Worm (Caenorhabditis elegans) whole organism, early embryonic: Measurements from ENCODE around the gene T19D12.2.

Experiments used
- B0310.2 ChIP-seq: sonication (generic microtip); optimal IDR thresholded peaks from 2 replicates; lab custom pipeline; 2016; ENCODE audit warnings: mild to moderate bottlenecking, missing genetic modification characterization, missing compliant biosample characterization
- F13C5.2 ChIP-seq: sonication (generic microtip); optimal IDR thresholded peaks from 2 replicates; lab custom pipeline; 2017; ENCODE audit warnings: mild to moderate bottlenecking, missing genetic modification characterization, inconsistent platforms, missing compliant biosample characterization
- ama-1 ChIP-seq: fragments of 150-350 bp; optimal IDR thresholded peaks from 2 replicates; lab custom pipeline; 2014
- ets-7 ChIP-seq: sonication (generic microtip); optimal IDR thresholded peaks from 2 replicates; lab custom pipeline; 2016; ENCODE audit warnings: missing genotype, missing genetic modification characterization, missing compliant biosample characterization
- flt-1 ChIP-seq: fragments of 200-800 bp; sonication (Bioruptor generic); IDR thresholded peaks from 2 replicates; pipeline ENCODE4 v1.3.6; 2022; ENCODE audit warnings: missing genetic modification characterization, missing compliant biosample characterization
- scrt-1 ChIP-seq: fragments of 200-800 bp; sonication (Bioruptor generic); IDR thresholded peaks from 2 replicates; pipeline ENCODE4 v1.3.6; 2022; ENCODE audit warnings: missing genetic modification characterization, missing compliant biosample characterization
- tra-4 ChIP-seq: sonication (generic microtip); optimal IDR thresholded peaks from 2 replicates; lab custom pipeline; 2017; ENCODE audit warnings: missing genetic modification characterization, missing compliant biosample characterization

DNA sequence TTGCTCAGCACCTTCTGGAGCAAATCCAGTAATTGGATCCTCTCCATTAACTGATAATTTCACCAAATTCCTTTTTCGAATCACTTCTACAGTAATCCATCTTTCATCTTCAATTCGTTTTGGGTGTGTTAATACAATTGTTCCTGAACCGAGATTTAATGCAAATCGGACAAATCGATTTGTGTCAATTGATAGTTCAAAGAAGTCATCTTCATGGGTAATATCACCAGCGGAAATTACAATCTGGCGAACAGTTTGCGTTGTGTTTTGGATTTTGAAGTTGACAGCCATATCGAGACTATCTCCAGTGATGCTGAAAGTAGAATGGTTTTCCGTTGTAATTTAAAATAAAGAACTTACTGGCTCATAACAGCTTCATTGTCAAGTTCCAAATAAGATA is 23.3 kb upstream of the T19D12.2 start:
- TF ChIP-seq ets-7 (tag; lab: Kevin White, UChicago) (no peak), B0310.2 (no peak), tra-4 (tag; lab: Kevin White, UChicago) (no peak), F13C5.2 (tag; lab: Kevin White, UChicago) (no peak), ama-1 (lab: Kevin White, UChicago) (no peak), flt-1 (no peak), scrt-1 (no peak)
